Worm (Caenorhabditis elegans) whole organism, L1 larva: ENCODE results near the gene let-716.
A peak's percentile ranks its signal among the peaks of the same experiment; 100 is the strongest.

Source experiments
- C16A3.4 ChIP-seq: fragments of 150-350 bp; optimal IDR thresholded peaks from 2 replicates; lab custom pipeline; 2014; ENCODE audit warnings: missing biosample characterization, missing genetic modification characterization
- C34B4.2 ChIP-seq: sonication (generic microtip); optimal IDR thresholded peaks from 2 replicates; lab custom pipeline; 2017; ENCODE audit warnings: mild to moderate bottlenecking, missing genetic modification characterization, missing compliant biosample characterization
- F16B12.6 ChIP-seq: fragments of 150-350 bp; optimal IDR thresholded peaks from 2 replicates; lab custom pipeline; 2014; ENCODE audit warnings: missing biosample characterization, missing genetic modification characterization
- Y116A8C.19 ChIP-seq: sonication (generic microtip); optimal IDR thresholded peaks from 2 replicates; lab custom pipeline; 2016; ENCODE audit warnings: missing compliant biosample characterization, missing genetic modification characterization, borderline replicate concordance
- alr-1 ChIP-seq: fragments of 200-800 bp; sonication (Bioruptor generic); optimal IDR thresholded peaks from 2 replicates; lab custom pipeline; 2018; ENCODE audit warnings: borderline replicate concordance, mild to moderate bottlenecking, missing genetic modification characterization, missing compliant biosample characterization
- aly-2 ChIP-seq: fragments of 150-350 bp; optimal IDR thresholded peaks from 2 replicates; lab custom pipeline; 2014; ENCODE audit warnings: missing biosample characterization, missing genetic modification characterization
- ama-1 ChIP-seq: fragments of 150-350 bp; optimal IDR thresholded peaks from 2 replicates; lab custom pipeline; 2014
- blmp-1 ChIP-seq: fragments of 150-350 bp; optimal IDR thresholded peaks from 2 replicates; lab custom pipeline; 2014; ENCODE audit warnings: missing biosample characterization, missing genetic modification characterization
- ceh-8 ChIP-seq: fragments of 200-800 bp; sonication (Bioruptor generic); optimal IDR thresholded peaks from 2 replicates; lab custom pipeline; 2018; ENCODE audit warnings: mild to moderate bottlenecking, missing genetic modification characterization, moderate library complexity, missing compliant biosample characterization
- ceh-90 ChIP-seq: sonication (generic microtip); optimal IDR thresholded peaks from 2 replicates; lab custom pipeline; 2016; ENCODE audit warnings: missing genetic modification characterization, missing compliant biosample characterization
- dpl-1 ChIP-seq, 3 experiments: fragments of 150-350 bp in 2 of 3; sonication (generic microtip) in 1 of 3; optimal IDR thresholded peaks; 2 replicates each; lab custom pipeline; 2014 to 2017; ENCODE audit warnings: missing biosample characterization in 3 of 3, missing genetic modification characterization in 3 of 3, missing genetic modification reagents in 3 of 3
- egl-13 ChIP-seq: sonication (generic microtip); optimal IDR thresholded peaks from 2 replicates; lab custom pipeline; 2016; ENCODE audit warnings: missing genotype, missing genetic modification reagents, missing genetic modification characterization, missing compliant biosample characterization
- egl-27 ChIP-seq, 2 experiments: fragments of 150-350 bp in 1 of 2; sonication (generic microtip); optimal IDR thresholded peaks; 3 replicates each; lab custom pipeline; 2017 to 2018; ENCODE audit warnings: missing biosample characterization in 2 of 2, missing genetic modification characterization in 2 of 2, missing genetic modification reagents in 2 of 2
- elt-3 ChIP-seq, 6 experiments: fragments of 150-350 bp in 1 of 6; sonication (generic microtip); optimal IDR thresholded peaks; 2 replicates each; lab custom pipeline; 2017 to 2018; ENCODE audit warnings: missing biosample characterization in 6 of 6, missing genetic modification characterization in 6 of 6, inconsistent platforms in 1 of 6
- ets-5 ChIP-seq: fragments of 200-800 bp; sonication (Bioruptor generic); IDR thresholded peaks from 2 replicates; pipeline ENCODE4 v1.3.6; 2022; ENCODE audit warnings: missing genetic modification characterization, missing compliant biosample characterization
- fkh-10 ChIP-seq: sonication (generic microtip); optimal IDR thresholded peaks from 2 replicates; lab custom pipeline; 2017; ENCODE audit warnings: missing biosample characterization, missing genetic modification reagents, missing genetic modification characterization
- fkh-8 ChIP-seq: sonication (generic microtip); optimal IDR thresholded peaks from 2 replicates; lab custom pipeline; 2016; ENCODE audit warnings: mild to moderate bottlenecking, missing genetic modification characterization, missing compliant biosample characterization
- fos-1 ChIP-seq: fragments of 150-350 bp; optimal IDR thresholded peaks from 2 replicates; lab custom pipeline; 2014; ENCODE audit warnings: missing biosample characterization, missing genetic modification characterization
- isw-1 ChIP-seq: fragments of 200-800 bp; sonication (Bioruptor generic); IDR thresholded peaks from 2 replicates; pipeline ENCODE4 v1.3.6; 2022; ENCODE audit warnings: missing genetic modification characterization, missing compliant biosample characterization
- lin-13 ChIP-seq: fragments of 150-350 bp; optimal IDR thresholded peaks from 2 replicates; lab custom pipeline; 2014; ENCODE audit warnings: missing biosample characterization, missing genetic modification reagents, missing genetic modification characterization
- lin-15B ChIP-seq: fragments of 150-350 bp; sonication (generic microtip); optimal IDR thresholded peaks from 3 replicates; lab custom pipeline; 2014; ENCODE audit warnings: missing biosample characterization, missing genetic modification characterization
- lin-35 ChIP-seq, 2 experiments: fragments of 150-350 bp; optimal IDR thresholded peaks; 2 replicates each; lab custom pipeline; 2014; ENCODE audit warnings: missing biosample characterization in 2 of 2, missing genetic modification characterization in 2 of 2, missing genetic modification reagents in 2 of 2
- lin-39 ChIP-seq: fragments of 150-350 bp; optimal IDR thresholded peaks from 2 replicates; lab custom pipeline; 2014; ENCODE audit warnings: missing biosample characterization, missing genetic modification reagents, missing genetic modification characterization
- lir-3 ChIP-seq: sonication (generic microtip); optimal IDR thresholded peaks from 2 replicates; lab custom pipeline; 2016; ENCODE audit warnings: mild to moderate bottlenecking, missing genetic modification characterization, moderate library complexity, missing compliant biosample characterization; ENCODE audit not compliant: poor library complexity
- lsy-2 ChIP-seq, 2 experiments: fragments of 150-350 bp; optimal IDR thresholded peaks; 2 replicates each; lab custom pipeline; 2014; ENCODE audit warnings: missing biosample characterization in 2 of 2, missing genetic modification characterization in 2 of 2
- mab-9 ChIP-seq: fragments of 200-800 bp; sonication (Bioruptor generic); IDR thresholded peaks from 2 replicates; pipeline ENCODE4 v1.3.6; 2022; ENCODE audit warnings: missing genetic modification reagents, missing genetic modification characterization, missing compliant biosample characterization
- mdl-1 ChIP-seq, 2 experiments: fragments of 150-350 bp; optimal IDR thresholded peaks; 2 replicates each; lab custom pipeline; 2014 to 2017; ENCODE audit warnings: missing biosample characterization in 2 of 2, missing genetic modification characterization in 2 of 2, inconsistent platforms in 1 of 2
- mef-2 ChIP-seq: fragments of 150-350 bp; optimal IDR thresholded peaks from 2 replicates; lab custom pipeline; 2014; ENCODE audit warnings: missing biosample characterization, missing genetic modification characterization
- nhr-11 ChIP-seq: fragments of 150-350 bp; optimal IDR thresholded peaks from 2 replicates; lab custom pipeline; 2014; ENCODE audit warnings: missing biosample characterization, missing genetic modification characterization
- nhr-19 ChIP-seq: fragments of 200-800 bp; sonication (Bioruptor generic); conservative IDR thresholded peaks from 2 replicates; pipeline ENCODE4 v1.3.6; 2022; ENCODE audit warnings: missing genetic modification characterization, missing compliant biosample characterization
- nhr-20 ChIP-seq: sonication (generic microtip); optimal IDR thresholded peaks from 2 replicates; lab custom pipeline; 2016; ENCODE audit warnings: mild to moderate bottlenecking, missing genetic modification characterization, missing compliant biosample characterization
- nhr-28 ChIP-seq: fragments of 150-350 bp; optimal IDR thresholded peaks from 2 replicates; lab custom pipeline; 2014; ENCODE audit warnings: missing biosample characterization, missing genetic modification characterization
- nhr-47 ChIP-seq: sonication (generic microtip); optimal IDR thresholded peaks from 2 replicates; lab custom pipeline; 2016; ENCODE audit warnings: mild to moderate bottlenecking, missing genetic modification characterization, moderate library complexity, missing compliant biosample characterization
- nhr-71 ChIP-seq: sonication (generic microtip); optimal IDR thresholded peaks from 2 replicates; lab custom pipeline; 2016; ENCODE audit warnings: mild to moderate bottlenecking, missing genetic modification characterization, moderate library complexity, missing compliant biosample characterization
- nhr-84 ChIP-seq: sonication (generic microtip); optimal IDR thresholded peaks from 2 replicates; lab custom pipeline; 2017; ENCODE audit warnings: missing biosample characterization, missing genetic modification characterization
- nhr-90 ChIP-seq: sonication (generic microtip); optimal IDR thresholded peaks from 2 replicates; lab custom pipeline; 2016; ENCODE audit warnings: mild to moderate bottlenecking, missing genetic modification characterization, missing compliant biosample characterization; ENCODE audit not compliant: poor library complexity
- pag-3 ChIP-seq: sonication (generic microtip); optimal IDR thresholded peaks from 2 replicates; lab custom pipeline; 2017; ENCODE audit warnings: missing genetic modification characterization, mild to moderate bottlenecking, missing compliant biosample characterization, antibody characterized with exemption, borderline replicate concordance; ENCODE audit not compliant: insufficient read depth
- pax-3 ChIP-seq: fragments of 200-800 bp; sonication (Bioruptor generic); optimal IDR thresholded peaks from 2 replicates; lab custom pipeline; 2018; ENCODE audit warnings: mild to moderate bottlenecking, missing genetic modification characterization, moderate library complexity, missing compliant biosample characterization
- pqm-1 ChIP-seq: sonication (generic microtip); optimal IDR thresholded peaks from 3 replicates; lab custom pipeline; 2017; ENCODE audit warnings: missing biosample characterization, missing genetic modification characterization
- rnt-1 ChIP-seq: sonication (generic microtip); optimal IDR thresholded peaks from 2 replicates; lab custom pipeline; 2016; ENCODE audit warnings: mild to moderate bottlenecking, missing genetic modification characterization, moderate library complexity, missing compliant biosample characterization
- skn-1 ChIP-seq: fragments of 150-350 bp; optimal IDR thresholded peaks from 2 replicates; lab custom pipeline; 2014; ENCODE audit warnings: missing biosample characterization, missing genetic modification characterization
- snpc-4 ChIP-seq: fragments of 150-350 bp; optimal IDR thresholded peaks from 2 replicates; lab custom pipeline; 2014; ENCODE audit warnings: missing biosample characterization, missing genetic modification characterization
- sptf-1 ChIP-seq: fragments of 150-350 bp; optimal IDR thresholded peaks from 2 replicates; lab custom pipeline; 2014; ENCODE audit warnings: missing biosample characterization, missing genetic modification characterization
- sup-37 ChIP-seq: fragments of 200-800 bp; sonication (Bioruptor generic); optimal IDR thresholded peaks from 2 replicates; lab custom pipeline; 2018; ENCODE audit warnings: mild to moderate bottlenecking, missing genetic modification characterization, missing compliant biosample characterization
- swsn-7 ChIP-seq: sonication (generic microtip); optimal IDR thresholded peaks from 2 replicates; lab custom pipeline; 2016; ENCODE audit warnings: missing genetic modification characterization, missing compliant biosample characterization
- tbx-2 ChIP-seq: sonication (generic microtip); optimal IDR thresholded peaks from 2 replicates; lab custom pipeline; 2016; ENCODE audit warnings: missing genetic modification characterization, missing compliant biosample characterization
- unc-130 ChIP-seq: fragments of 150-350 bp; optimal IDR thresholded peaks from 2 replicates; lab custom pipeline; 2017; ENCODE audit warnings: missing biosample characterization, missing genetic modification characterization, inconsistent platforms
- unc-62 ChIP-seq: fragments of 150-350 bp; optimal IDR thresholded peaks from 2 replicates; lab custom pipeline; 2014; ENCODE audit warnings: missing biosample characterization, missing genetic modification reagents, missing genetic modification characterization
- unc-86 ChIP-seq: sonication (generic microtip); optimal IDR thresholded peaks from 2 replicates; lab custom pipeline; 2016; ENCODE audit warnings: missing genetic modification characterization, missing compliant biosample characterization
- vab-15 ChIP-seq: sonication (generic microtip); optimal IDR thresholded peaks from 2 replicates; lab custom pipeline; 2017; ENCODE audit warnings: missing genotype, mild to moderate bottlenecking, missing genetic modification characterization, missing compliant biosample characterization
- zag-1 ChIP-seq: fragments of 150-350 bp; optimal IDR thresholded peaks from 2 replicates; lab custom pipeline; 2014; ENCODE audit warnings: missing biosample characterization, missing genetic modification characterization
- zip-4 ChIP-seq: fragments of 200-800 bp; sonication (Bioruptor generic); optimal IDR thresholded peaks from 2 replicates; lab custom pipeline; 2018; ENCODE audit warnings: mild to moderate bottlenecking, missing genetic modification characterization, moderate library complexity, missing compliant biosample characterization
- ztf-4 ChIP-seq: fragments of 150-350 bp; optimal IDR thresholded peaks from 2 replicates; lab custom pipeline; 2014; ENCODE audit warnings: missing biosample characterization, missing genetic modification characterization

The let-716 gene

ce11 chrIII:6382987-6383602 is at the start of gene let-716:
Gene let-716 (plus strand): TSS chrIII:6383552.
- TF ChIP-seq mab-9 (no peak), sptf-1 (no peak), unc-86 (tag; lab: Kevin White, UChicago) (no peak), nhr-71 (tag; lab: Kevin White, UChicago) (peak; percentile 57), ama-1 (lab: Kevin White, UChicago) (no peak), isw-1 (GFP tag; lab: Robert Waterston, UW) (no peak), egl-13 (tag; lab: Kevin White, UChicago) (no peak), ztf-4 (no peak), fos-1 (no peak), ceh-8 (no peak), egl-27 (tag; optimal IDR thresholded peaks at IDR 0.05; lab: Kevin White, UChicago) (no peak), unc-62 (GFP tag; lab: Kevin White, UChicago) (no peak), lin-35 (GFP tag; optimal IDR thresholded peaks at IDR 0.05; lab: Kevin White, UChicago) (peak; percentile 45 to 54), nhr-19 (no peak), skn-1 (tag; lab: Kevin White, UChicago) (no peak), C16A3.4 (tag; lab: Kevin White, UChicago) (no peak), zip-4 (GFP tag; lab: Kevin White, UChicago) (no peak), lsy-2 (tag; optimal IDR thresholded peaks at IDR 0.05; lab: Kevin White, UChicago) (peak; percentile 93 to 98), F16B12.6 (tag; lab: Kevin White, UChicago) (peak; percentile 89), rnt-1 (tag; lab: Kevin White, UChicago) (peak; percentile 21), sup-37 (GFP tag; lab: Kevin White, UChicago) (no peak), fkh-10 (GFP tag; lab: Kevin White, UChicago) (no peak), lin-39 (tag; lab: Kevin White, UChicago) (no peak), nhr-90 (no peak), nhr-11 (no peak), pax-3 (tag; lab: Kevin White, UChicago) (no peak), mef-2 (tag; lab: Kevin White, UChicago) (no peak), unc-130 (tag; lab: Kevin White, UChicago) (no peak), pqm-1 (tag; lab: Kevin White, UChicago) (no peak), zag-1 (tag; lab: Kevin White, UChicago) (no peak), lir-3 (no peak), blmp-1 (tag; lab: Kevin White, UChicago) (no peak), dpl-1 (GFP tag; optimal IDR thresholded peaks at IDR 0.05; lab: Kevin White, UChicago) (peak; percentile 17 to 61 (median 44)), snpc-4 (tag; lab: Kevin White, UChicago) (no peak), nhr-20 (tag; lab: Kevin White, UChicago) (peak; percentile 26), ets-5 (GFP tag; lab: Robert Waterston, UW) (no peak), nhr-47 (tag; lab: Kevin White, UChicago) (peak; percentile 33), aly-2 (tag; lab: Kevin White, UChicago) (no peak), vab-15 (no peak), mdl-1 (tag; optimal IDR thresholded peaks at IDR 0.05; lab: Kevin White, UChicago) (no peak), lin-15B (peak; percentile 13), ceh-90 (no peak), Y116A8C.19 (tag; lab: Kevin White, UChicago) (no peak), C34B4.2 (no peak), swsn-7 (tag; lab: Kevin White, UChicago) (peak; percentile 39), pag-3 (tag; lab: Kevin White, UChicago) (no peak), nhr-84 (no peak), fkh-8 (tag; lab: Kevin White, UChicago) (no peak), alr-1 (tag; lab: Kevin White, UChicago) (no peak), elt-3 (tag; optimal IDR thresholded peaks at IDR 0.05; lab: Kevin White, UChicago) (no peak), lin-13 (GFP tag; lab: Kevin White, UChicago) (no peak), tbx-2 (tag; lab: Kevin White, UChicago) (no peak), nhr-28 (no peak)
